Worm (Caenorhabditis elegans): ENCODE results near the gene Y48A6B.9.

The Y48A6B.9 gene

ce11 chrIII:11036132-11036531, 3.2 kb downstream of the Y48A6B.9 start:
- TF ChIP-seq crh-2 (tag; optimal IDR thresholded peaks at IDR 0.05) (peak; percentile 67), gmeb-1 (tag; optimal IDR thresholded peaks at IDR 0.05) (peak; percentile 85), sma-9 (GFP tag; optimal IDR thresholded peaks at IDR 0.05) (no peak), sma-9 (tag; optimal IDR thresholded peaks at IDR 0.05) (no peak), unc-62 (GFP tag; optimal IDR thresholded peaks at IDR 0.05) (no peak), snpc-4 (tag; optimal IDR thresholded peaks at IDR 0.05) (peak; percentile 46), dmd-4 (tag; optimal IDR thresholded peaks at IDR 0.05) (no peak), ZK546.5 (tag; optimal IDR thresholded peaks at IDR 0.05) (no peak), ztf-11 (tag; optimal IDR thresholded peaks at IDR 0.05) (no peak), nhr-129 (tag; optimal IDR thresholded peaks at IDR 0.05) (peak; percentile 55), nhr-10 (tag; optimal IDR thresholded peaks at IDR 0.05) (no peak), zag-1 (tag; optimal IDR thresholded peaks at IDR 0.05) (no peak), C34F6.9 (tag; optimal IDR thresholded peaks at IDR 0.05) (peak; percentile 77), mdl-1 (tag; optimal IDR thresholded peaks at IDR 0.05) (no peak), nhr-21 (tag; optimal IDR thresholded peaks at IDR 0.05) (peak; percentile 43), lin-11 (tag; optimal IDR thresholded peaks at IDR 0.05) (peak; percentile 67), nhr-237 (tag; optimal IDR thresholded peaks at IDR 0.05) (no peak), unc-39 (tag; optimal IDR thresholded peaks at IDR 0.05) (no peak), unc-55 (GFP tag; optimal IDR thresholded peaks at IDR 0.05) (peak; percentile 78), nhr-11 (tag; optimal IDR thresholded peaks at IDR 0.05) (no peak), sem-4 (tag; optimal IDR thresholded peaks at IDR 0.05) (peak; percentile 7), ztf-1 (GFP tag; conservative IDR thresholded peaks at IDR 0.05) (no peak), ama-1 (optimal IDR thresholded peaks at IDR 0.05) (peak; percentile 6), nhr-23 (tag; optimal IDR thresholded peaks at IDR 0.05) (no peak), lin-13 (GFP tag; optimal IDR thresholded peaks at IDR 0.05) (peak; percentile 66), skn-1 (tag; optimal IDR thresholded peaks at IDR 0.05) (no peak), sma-3 (GFP tag; optimal IDR thresholded peaks at IDR 0.05) (peak; percentile 53), nhr-6 (tag; optimal IDR thresholded peaks at IDR 0.05) (peak; percentile 35), mbf-1 (tag; optimal IDR thresholded peaks at IDR 0.05) (no peak), lin-39 (tag; optimal IDR thresholded peaks at IDR 0.05) (no peak), elt-1 (tag; optimal IDR thresholded peaks at IDR 0.05) (no peak), F13H6.1 (tag; optimal IDR thresholded peaks at IDR 0.05) (peak; percentile 60), lsy-2 (tag; optimal IDR thresholded peaks at IDR 0.05) (peak; percentile 93 to 98), blmp-1 (tag; optimal IDR thresholded peaks at IDR 0.05; ENCODE audit: insufficient read depth) (peak; percentile 26), egl-27 (tag; optimal IDR thresholded peaks at IDR 0.05) (peak; percentile 63), elt-3 (tag; optimal IDR thresholded peaks at IDR 0.05) (no peak), peb-1 (tag; optimal IDR thresholded peaks at IDR 0.05) (no peak), aly-2 (tag; optimal IDR thresholded peaks at IDR 0.05) (no peak), Y55F3AM.14 (GFP tag; optimal IDR thresholded peaks at IDR 0.05) (no peak), ceh-16 (tag; optimal IDR thresholded peaks at IDR 0.05) (no peak), fos-1 (tag; optimal IDR thresholded peaks at IDR 0.05) (peak; percentile 14), alr-1 (tag; optimal IDR thresholded peaks at IDR 0.05) (no peak), mab-5 (tag; optimal IDR thresholded peaks at IDR 0.05) (peak; percentile 73), ztf-4 (tag; optimal IDR thresholded peaks at IDR 0.05) (no peak), nhr-77 (tag; optimal IDR thresholded peaks at IDR 0.05) (no peak), nhr-25 (tag; optimal IDR thresholded peaks at IDR 0.05) (peak; percentile 66), ceh-82 (tag; optimal IDR thresholded peaks at IDR 0.05) (no peak), nhr-12 (tag; optimal IDR thresholded peaks at IDR 0.05) (peak; percentile 45), R02D3.7 (tag; optimal IDR thresholded peaks at IDR 0.05) (no peak)

Data from whole organism, L2 larva.